Worm (Caenorhabditis elegans): ENCODE measurements around the gene imph-1.

imph-1 gene

DNA sequence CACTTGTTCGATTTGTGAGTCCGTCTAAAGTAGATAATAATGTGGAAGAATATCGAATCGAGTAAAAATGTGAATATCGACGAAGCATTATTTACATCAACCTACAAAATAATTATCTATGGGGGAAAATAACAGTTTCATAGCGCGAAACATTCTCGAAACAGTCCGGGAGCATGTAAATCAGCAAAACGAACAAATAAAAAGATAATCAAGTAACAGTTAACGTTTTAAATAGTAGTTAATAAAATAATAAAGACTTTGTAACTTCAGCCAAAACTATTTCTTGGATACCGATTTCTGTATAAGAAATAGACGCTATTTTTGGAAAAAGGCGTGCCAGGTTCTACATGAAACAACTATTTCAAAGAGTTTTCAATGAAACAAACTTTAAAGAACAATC is 14.6 kb downstream of the imph-1 start, which contains the start of gene mlcd-1:
Gene mlcd-1, minus strand, starts transcription at position 101 of the 400 bp plus-strand sequence.
- no peak for TF ChIP-seq mml-1 (tag; optimal IDR thresholded peaks at IDR 0.05)
- TF ChIP-seq hmg-11 (tag; optimal IDR thresholded peaks at IDR 0.05), result no peak
- TF ChIP-seq R02D3.7 (tag; optimal IDR thresholded peaks at IDR 0.05), result no peak
- TF ChIP-seq nhr-77 (tag; optimal IDR thresholded peaks at IDR 0.05), result no peak
- TF ChIP-seq sea-2 (GFP tag; optimal IDR thresholded peaks at IDR 0.05), result no peak
- TF ChIP-seq ceh-16 (tag; optimal IDR thresholded peaks at IDR 0.05), result no peak
- no peak for TF ChIP-seq ztf-4 (tag; optimal IDR thresholded peaks at IDR 0.05)
- TF ChIP-seq tbx-2 (tag; optimal IDR thresholded peaks at IDR 0.05), result no peak
- no peak for TF ChIP-seq eor-1 (tag; optimal IDR thresholded peaks at IDR 0.05)

- TF ChIP-seq nhr-76 (tag; optimal IDR thresholded peaks at IDR 0.05) (peak; percentile 36), nhr-25 (tag; optimal IDR thresholded peaks at IDR 0.05) (peak; percentile 29), nhr-67 (tag; optimal IDR thresholded peaks at IDR 0.05) (peak; percentile 12), elt-2 (tag; optimal IDR thresholded peaks at IDR 0.05) (peak; percentile 65), ama-1 (optimal IDR thresholded peaks at IDR 0.05) (no peak), pqm-1 (tag; optimal IDR thresholded peaks at IDR 0.05) (no peak), nhr-12 (tag; optimal IDR thresholded peaks at IDR 0.05) (no peak), pha-4 (tag; optimal IDR thresholded peaks at IDR 0.05) (peak; percentile 62), R02D3.7 (tag; optimal IDR thresholded peaks at IDR 0.05) (peak; percentile 27), egl-5 (tag; optimal IDR thresholded peaks at IDR 0.05) (peak; percentile 27), ceh-28 (tag; optimal IDR thresholded peaks at IDR 0.05) (peak; percentile 36), lin-15B (tag; optimal IDR thresholded peaks at IDR 0.05) (peak; percentile 41), aly-2 (tag; optimal IDR thresholded peaks at IDR 0.05) (no peak), skn-1 (tag; optimal IDR thresholded peaks at IDR 0.05) (peak; percentile 13), snpc-4 (tag; optimal IDR thresholded peaks at IDR 0.05) (peak; percentile 55), nhr-43 (tag; optimal IDR thresholded peaks at IDR 0.05; ENCODE audit: poor library complexity, severe bottlenecking) (peak; percentile 85), nhr-23 (tag; optimal IDR thresholded peaks at IDR 0.05) (peak; percentile 8), ceh-82 (tag; optimal IDR thresholded peaks at IDR 0.05) (peak; percentile 13), nfya-1 (tag; optimal IDR thresholded peaks at IDR 0.05; ENCODE audit: insufficient read depth) (peak; percentile 61), tbx-2 (tag; optimal IDR thresholded peaks at IDR 0.05) (peak; percentile 24), daf-12 (tag; optimal IDR thresholded peaks at IDR 0.05) (peak; percentile 85), hmg-11 (tag; optimal IDR thresholded peaks at IDR 0.05) (peak; percentile 95), ztf-11 (tag; optimal IDR thresholded peaks at IDR 0.05) (no peak), lsy-12 (tag; optimal IDR thresholded peaks at IDR 0.05) (peak; percentile 82), fkh-2 (tag; optimal IDR thresholded peaks at IDR 0.05) (peak; percentile 9), eor-1 (tag; optimal IDR thresholded peaks at IDR 0.05) (no peak)
Observed at ce11 chrIII:4568455-4568854, 15.0 kb downstream of the imph-1 start, which contains the start of gene idhg-1. Gene idhg-1, plus strand, starts transcription at chrIII:4568797.

ce11 chrIII:4578385-4578903 is 25.0 kb downstream of the imph-1 start, which contains the start of the genes sel-5 and wdr-48:
Gene sel-5, minus strand, starts transcription at chrIII:4578437.
Gene wdr-48, plus strand, starts transcription at chrIII:4578853.
- TF ChIP-seq elt-1 (tag; optimal IDR thresholded peaks at IDR 0.05), result no peak
- no peak for TF ChIP-seq pqm-1 (tag; optimal IDR thresholded peaks at IDR 0.05)
- no peak for TF ChIP-seq nhr-23 (tag; optimal IDR thresholded peaks at IDR 0.05)
- no peak for TF ChIP-seq nhr-76 (tag; optimal IDR thresholded peaks at IDR 0.05)
- no peak for TF ChIP-seq nhr-11 (tag; optimal IDR thresholded peaks at IDR 0.05)
- TF ChIP-seq hmg-11 (tag; optimal IDR thresholded peaks at IDR 0.05), result peak; percentile 51
- TF ChIP-seq R02D3.7 (tag; optimal IDR thresholded peaks at IDR 0.05), result no peak
- TF ChIP-seq mdl-1 (tag; optimal IDR thresholded peaks at IDR 0.05), result no peak
- TF ChIP-seq nfya-1 (tag; optimal IDR thresholded peaks at IDR 0.05; ENCODE audit: insufficient read depth), result peak; percentile 71
- TF ChIP-seq daf-12 (tag; optimal IDR thresholded peaks at IDR 0.05), result no peak
- no peak for TF ChIP-seq fos-1 (tag; optimal IDR thresholded peaks at IDR 0.05)
- TF ChIP-seq lin-15B (tag; optimal IDR thresholded peaks at IDR 0.05), result peak; percentile 33
- peak; percentile 51 for TF ChIP-seq nhr-25 (tag; optimal IDR thresholded peaks at IDR 0.05)
- no peak for TF ChIP-seq nhr-43 (tag; optimal IDR thresholded peaks at IDR 0.05; ENCODE audit: poor library complexity, severe bottlenecking)
- no peak for TF ChIP-seq ztf-11 (tag; optimal IDR thresholded peaks at IDR 0.05)
- no peak for TF ChIP-seq jun-1 (tag; optimal IDR thresholded peaks at IDR 0.05)
- no peak for TF ChIP-seq fkh-10 (GFP tag; optimal IDR thresholded peaks at IDR 0.05)
- no peak for TF ChIP-seq elt-2 (tag; optimal IDR thresholded peaks at IDR 0.05)
- TF ChIP-seq nhr-237 (tag; optimal IDR thresholded peaks at IDR 0.05), result no peak
- TF ChIP-seq ceh-82 (tag; optimal IDR thresholded peaks at IDR 0.05), result no peak
- TF ChIP-seq ama-1 (optimal IDR thresholded peaks at IDR 0.05), result no peak
- no peak for TF ChIP-seq mml-1 (tag; optimal IDR thresholded peaks at IDR 0.05)
- no peak for TF ChIP-seq ztf-4 (tag; optimal IDR thresholded peaks at IDR 0.05)
- peak; percentile 69 for TF ChIP-seq pha-4 (tag; optimal IDR thresholded peaks at IDR 0.05)
- TF ChIP-seq lin-39 (tag; optimal IDR thresholded peaks at IDR 0.05), result peak; percentile 47

All from whole organism, L3 larva.